Fruit fly (Drosophila melanogaster): ENCODE results near the gene CG17734.

Gene CG17734

dm6 chr3R:11221437-11222230, 22.2 kb downstream of the CG17734 start, which contains the start of the genes CG6693 and RpL3 (continued):
- TF ChIP-seq lab (GFP tag; optimal IDR thresholded peaks at IDR 0.05) (peak; percentile 92), CG17568 (GFP tag; optimal IDR thresholded peaks at IDR 0.05) (peak; percentile 89), Opbp (GFP tag; IDR thresholded peaks at IDR 0.05; ENCODE audit: partially characterized antibody) (0 out of 3 replicates have a peak, but pooled peaks have one; percentile 33), CG10543 (GFP tag; optimal IDR thresholded peaks at IDR 0.05) (peak; percentile 82), twi (tag; optimal IDR thresholded peaks at IDR 0.05) (peak; percentile 24), Bteb2 (GFP tag; optimal IDR thresholded peaks at IDR 0.05) (peak; percentile 27), Trl (optimal IDR thresholded peaks at IDR 0.05) (peak in 1 of 2 experiments; percentile 12), Trl (GFP tag; optimal IDR thresholded peaks at IDR 0.05) (peak; percentile 84), tna (GFP tag; IDR thresholded peaks at IDR 0.05; ENCODE audit: partially characterized antibody) (peak; percentile 27; the same call in 1 of the 2 replicates), z (GFP tag; IDR thresholded peaks at IDR 0.05) (peak; percentile 56; the same call in 1 of the 3 replicates), fd96Cb (tag; optimal IDR thresholded peaks at IDR 0.05) (peak; percentile 51), da (GFP tag; optimal IDR thresholded peaks at IDR 0.05) (no peak), CG7786 (GFP tag; optimal IDR thresholded peaks at IDR 0.05) (peak; percentile 24), CG31441 (GFP tag; IDR thresholded peaks at IDR 0.05) (peak; percentile 74), chm (GFP tag; IDR thresholded peaks at IDR 0.05) (peak; percentile 94), CG18599 (GFP tag; optimal IDR thresholded peaks at IDR 0.05) (peak; percentile 72), GATAe (GFP tag; conservative IDR thresholded peaks at IDR 0.05) (no peak), Nf-YB (GFP tag; optimal IDR thresholded peaks at IDR 0.05) (peak; percentile 56), CG11504 (tag; optimal IDR thresholded peaks at IDR 0.05) (peak; percentile 67), Fer3 (tag; optimal IDR thresholded peaks at IDR 0.05) (peak; percentile 88), Ets65A (GFP tag) (peak; percentile 99), hkb (optimal IDR thresholded peaks at IDR 0.05) (peak; percentile 93), hkb (GFP tag; IDR thresholded peaks at IDR 0.05) (peak; percentile 67), sens (GFP tag) (peak; percentile 97), CG16779 (GFP tag; IDR thresholded peaks at IDR 0.05) (peak; percentile 80), usp (GFP tag; optimal IDR thresholded peaks at IDR 0.05) (no peak), CkIIα-i1 (GFP tag; IDR thresholded peaks at IDR 0.05) (peak; percentile 39; the same call in 1 of the 2 replicates), phol (tag; optimal IDR thresholded peaks at IDR 0.05) (peak; percentile 90), CG5953 (GFP tag; IDR thresholded peaks at IDR 0.05) (peak; percentile 76), jumu (GFP tag; optimal IDR thresholded peaks at IDR 0.05) (no peak), kay (GFP tag; optimal IDR thresholded peaks at IDR 0.05) (peak; percentile 14), Dll (GFP tag; IDR thresholded peaks at IDR 0.05; ENCODE audit: partially characterized antibody) (no peak), aop (GFP tag; IDR thresholded peaks at IDR 0.05) (no peak), Atf3 (GFP tag; optimal IDR thresholded peaks at IDR 0.05) (peak; percentile 32), CG1792 (GFP tag; optimal IDR thresholded peaks at IDR 0.05) (no peak), CG4282 (GFP tag; optimal IDR thresholded peaks at IDR 0.05) (peak; percentile 5), CG12744 (GFP tag; optimal IDR thresholded peaks at IDR 0.05) (peak; percentile 38), CG3407 (GFP tag; optimal IDR thresholded peaks at IDR 0.05) (peak; percentile 73), CG11456 (GFP tag; IDR thresholded peaks at IDR 0.05) (peak; percentile 84), Blimp-1 (GFP tag; optimal IDR thresholded peaks at IDR 0.05) (peak; percentile 44), CG12155 (GFP tag; optimal IDR thresholded peaks at IDR 0.05) (peak; percentile 19), CG10565 (GFP tag; optimal IDR thresholded peaks at IDR 0.05) (no peak), CG4730 (GFP tag; IDR thresholded peaks at IDR 0.05) (peak; percentile 38), CG3163 (GFP tag; optimal IDR thresholded peaks at IDR 0.05) (peak; percentile 56), CG18619 (GFP tag; optimal IDR thresholded peaks at IDR 0.05) (peak; percentile 80), CG6254 (GFP tag; optimal IDR thresholded peaks at IDR 0.05) (peak; percentile 45), CG7839 (tag; optimal IDR thresholded peaks at IDR 0.05) (peak; percentile 77), Lpt (GFP tag; optimal IDR thresholded peaks at IDR 0.05) (no peak), CG8478 (optimal IDR thresholded peaks at IDR 0.05) (peak; percentile 69), CG16815 (GFP tag; optimal IDR thresholded peaks at IDR 0.05) (no peak)
